Worm (Caenorhabditis elegans): ENCODE measurements around the gene lin-39.

lin-39 gene

DNA sequence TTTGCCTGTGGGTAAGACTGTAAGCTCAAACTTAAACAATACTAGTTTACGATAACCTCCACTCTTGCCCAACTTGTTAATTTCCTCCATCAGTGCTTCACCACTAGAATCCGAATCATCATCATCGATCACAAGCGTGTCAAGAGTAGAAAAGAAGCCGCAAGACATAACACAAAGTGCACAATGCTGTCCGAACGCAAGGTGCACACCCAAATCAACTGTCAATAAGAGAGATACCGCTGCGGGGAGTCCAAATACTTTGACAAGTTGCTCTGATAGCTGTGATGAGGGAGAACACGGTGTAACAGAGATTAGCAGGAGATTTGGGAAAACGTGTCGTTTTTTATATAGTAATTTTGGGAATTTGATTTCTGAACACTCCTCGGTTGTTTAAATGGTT, 5.0 kb downstream of the lin-39 start:
- TF ChIP-seq pes-1 (GFP tag; IDR thresholded peaks at IDR 0.05) (no peak), tra-4 (tag; optimal IDR thresholded peaks at IDR 0.05) (no peak), scrt-1 (GFP tag; IDR thresholded peaks at IDR 0.05) (no peak), flt-1 (GFP tag; IDR thresholded peaks at IDR 0.05) (no peak), hnd-1 (tag; optimal IDR thresholded peaks at IDR 0.05) (no peak), tbx-11 (GFP tag; IDR thresholded peaks at IDR 0.05) (no peak), sea-1 (GFP tag; conservative IDR thresholded peaks at IDR 0.05) (no peak)

DNA sequence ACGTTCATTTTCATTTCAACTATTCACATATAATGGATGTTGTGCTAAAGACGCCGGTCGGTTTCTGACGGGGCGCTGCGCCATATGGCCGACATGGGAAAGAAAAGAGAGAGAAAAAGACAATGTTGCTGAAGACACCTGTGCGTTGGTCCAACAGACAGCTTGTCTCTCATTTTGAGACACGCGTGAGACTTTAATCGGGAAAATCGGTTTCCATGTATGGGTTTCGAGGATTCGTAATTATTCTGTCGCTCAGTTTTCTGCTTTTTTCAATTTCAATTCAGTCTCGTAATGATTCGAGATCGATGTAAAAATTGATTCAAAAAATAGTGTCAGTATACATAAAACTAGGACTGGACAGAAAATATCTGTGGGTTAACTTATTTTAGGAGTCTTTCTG, 5.6 kb downstream of the lin-39 start:
- no peak for TF ChIP-seq tra-4 (tag; optimal IDR thresholded peaks at IDR 0.05)
- no peak for TF ChIP-seq flt-1 (GFP tag; IDR thresholded peaks at IDR 0.05)
- TF ChIP-seq pes-1 (GFP tag; IDR thresholded peaks at IDR 0.05), result no peak
- no peak for TF ChIP-seq tbx-37 (GFP tag; conservative IDR thresholded peaks at IDR 0.05)
- no peak for TF ChIP-seq ets-7 (tag; optimal IDR thresholded peaks at IDR 0.05)
- TF ChIP-seq ceh-36 (tag; optimal IDR thresholded peaks at IDR 0.05), result no peak
- TF ChIP-seq ama-1 (optimal IDR thresholded peaks at IDR 0.05), result no peak
- TF ChIP-seq aly-1 (tag; optimal IDR thresholded peaks at IDR 0.05), result no peak
- no peak for TF ChIP-seq sea-1 (GFP tag; conservative IDR thresholded peaks at IDR 0.05)
- TF ChIP-seq tbx-11 (GFP tag; IDR thresholded peaks at IDR 0.05), result no peak
- TF ChIP-seq hmbx-1 (tag; optimal IDR thresholded peaks at IDR 0.05), result no peak
- no peak for TF ChIP-seq ceh-13 (GFP tag; optimal IDR thresholded peaks at IDR 0.05)
- no peak for TF ChIP-seq B0310.2 (tag; optimal IDR thresholded peaks at IDR 0.05)
- TF ChIP-seq scrt-1 (GFP tag; IDR thresholded peaks at IDR 0.05), result no peak
- TF ChIP-seq hnd-1 (tag; optimal IDR thresholded peaks at IDR 0.05), result no peak

DNA sequence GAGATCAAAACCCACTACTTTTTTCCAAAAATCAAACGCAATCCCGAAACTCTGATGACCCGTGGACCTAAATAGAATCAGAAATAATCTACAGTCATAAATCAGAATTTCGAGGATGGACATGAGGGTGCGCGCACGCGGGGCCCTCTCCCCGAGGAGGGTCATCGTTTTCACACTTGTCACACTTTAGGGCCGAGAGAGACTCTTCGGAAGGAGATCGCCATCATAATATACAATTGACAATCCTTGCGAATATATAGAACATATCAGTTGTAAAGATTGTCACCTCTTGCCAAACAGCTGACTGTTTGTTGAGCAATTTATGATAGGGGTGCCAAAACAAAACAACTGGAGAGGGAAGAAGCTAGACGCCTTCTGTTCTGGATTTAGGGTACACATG, 6.3 kb downstream of the lin-39 start:
- TF ChIP-seq scrt-1 (GFP tag; IDR thresholded peaks at IDR 0.05), result no peak
- no peak for TF ChIP-seq B0310.2 (tag; optimal IDR thresholded peaks at IDR 0.05)
- no peak for TF ChIP-seq pes-1 (GFP tag; IDR thresholded peaks at IDR 0.05)
- TF ChIP-seq flt-1 (GFP tag; IDR thresholded peaks at IDR 0.05), result no peak
- TF ChIP-seq sea-1 (GFP tag; conservative IDR thresholded peaks at IDR 0.05), result no peak
- no peak for TF ChIP-seq ets-7 (tag; optimal IDR thresholded peaks at IDR 0.05)
- no peak for TF ChIP-seq ceh-36 (tag; optimal IDR thresholded peaks at IDR 0.05)
- TF ChIP-seq ceh-13 (GFP tag; optimal IDR thresholded peaks at IDR 0.05), result no peak
- no peak for TF ChIP-seq hnd-1 (tag; optimal IDR thresholded peaks at IDR 0.05)
- no peak for TF ChIP-seq tbx-37 (GFP tag; conservative IDR thresholded peaks at IDR 0.05)
- no peak for TF ChIP-seq hmbx-1 (tag; optimal IDR thresholded peaks at IDR 0.05)
- TF ChIP-seq tra-4 (tag; optimal IDR thresholded peaks at IDR 0.05), result no peak

DNA sequence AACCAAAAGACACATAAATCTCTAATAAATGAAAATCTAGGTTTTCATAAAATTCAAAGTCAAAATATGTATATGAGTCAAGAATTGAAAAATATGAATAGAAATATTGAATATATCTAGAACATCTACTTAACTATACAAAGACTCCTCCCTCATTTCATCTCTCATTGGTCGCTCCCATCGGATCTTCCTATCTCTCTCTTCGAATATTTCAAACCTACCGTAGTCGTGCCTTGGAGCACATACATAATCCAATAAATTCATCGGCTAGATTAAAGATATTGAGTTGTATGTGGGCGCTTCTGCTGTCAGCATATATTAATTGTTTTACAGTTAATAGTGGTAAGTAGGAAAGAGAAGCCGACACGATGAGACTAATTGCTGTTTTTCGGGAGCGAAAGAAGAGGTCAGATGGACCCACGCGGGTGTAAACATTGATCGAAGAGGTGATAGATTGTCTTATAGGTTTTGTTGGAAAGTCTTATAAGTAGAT, 9.4 kb downstream of the lin-39 start:
- TF ChIP-seq scrt-1 (GFP tag; IDR thresholded peaks at IDR 0.05), result no peak
- TF ChIP-seq flt-1 (GFP tag; IDR thresholded peaks at IDR 0.05), result no peak
- no peak for TF ChIP-seq B0310.2 (tag; optimal IDR thresholded peaks at IDR 0.05)
- no peak for TF ChIP-seq tbx-11 (GFP tag; IDR thresholded peaks at IDR 0.05)
- TF ChIP-seq tra-4 (tag; optimal IDR thresholded peaks at IDR 0.05), result no peak
- no peak for TF ChIP-seq hnd-1 (tag; optimal IDR thresholded peaks at IDR 0.05)
- no peak for TF ChIP-seq ama-1 (optimal IDR thresholded peaks at IDR 0.05)
- no peak for TF ChIP-seq hmbx-1 (tag; optimal IDR thresholded peaks at IDR 0.05)
- TF ChIP-seq aly-1 (tag; optimal IDR thresholded peaks at IDR 0.05), result no peak

DNA sequence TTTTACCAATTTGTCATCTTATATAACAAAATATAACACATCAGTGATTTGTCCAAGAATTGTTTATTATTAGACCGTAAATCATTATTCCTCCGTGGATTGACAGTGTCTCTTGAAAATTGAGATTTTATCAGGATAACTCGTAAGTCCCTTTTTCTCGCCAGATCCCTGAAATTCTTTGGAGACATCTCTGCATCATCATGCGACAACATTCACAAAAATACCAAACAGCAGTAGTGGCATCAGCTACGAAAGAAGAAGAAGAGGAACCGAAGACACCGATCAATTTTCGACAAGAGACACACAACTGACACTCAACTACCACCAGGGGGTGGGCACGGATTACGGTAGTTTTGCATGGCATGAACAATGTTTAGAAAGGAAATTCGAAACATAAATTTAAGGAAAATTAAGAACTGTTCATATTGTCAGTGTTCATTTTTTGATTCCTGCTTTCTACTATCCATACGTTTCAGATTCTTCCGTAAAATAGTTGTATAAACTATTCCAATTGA, 11.5 kb downstream of the lin-39 start:
- TF ChIP-seq hmbx-1 (tag; optimal IDR thresholded peaks at IDR 0.05), result no peak
- no peak for TF ChIP-seq flt-1 (GFP tag; IDR thresholded peaks at IDR 0.05)
- no peak for TF ChIP-seq ets-7 (tag; optimal IDR thresholded peaks at IDR 0.05)
- TF ChIP-seq tra-4 (tag; optimal IDR thresholded peaks at IDR 0.05), result no peak
- TF ChIP-seq tbx-11 (GFP tag; IDR thresholded peaks at IDR 0.05), result no peak
- TF ChIP-seq hnd-1 (tag; optimal IDR thresholded peaks at IDR 0.05), result no peak
- no peak for TF ChIP-seq ceh-36 (tag; optimal IDR thresholded peaks at IDR 0.05)

DNA sequence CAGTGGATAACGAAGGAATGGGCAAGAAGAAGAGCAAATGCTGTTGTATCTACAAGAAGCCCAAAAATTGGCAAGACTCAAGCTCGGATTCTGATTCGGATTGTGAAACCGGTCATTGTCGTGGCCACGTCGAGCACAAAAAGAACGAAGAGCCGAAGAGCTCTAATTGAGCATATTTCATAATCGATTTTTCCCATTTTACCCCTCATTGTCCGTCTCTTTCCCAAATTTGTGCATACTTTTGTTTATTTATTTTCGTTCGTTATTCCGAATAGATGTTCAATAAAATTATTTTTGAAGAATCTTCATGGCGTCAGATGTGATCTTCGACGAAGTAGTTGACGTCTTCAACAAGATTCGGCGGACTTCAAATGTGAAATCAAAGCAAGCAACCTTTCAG, 15.3 kb downstream of the lin-39 start, which contains the start of gene lig-4:
Gene lig-4 (plus strand): TSS at position 301 of the 400 bp plus-strand sequence.
- TF ChIP-seq hmg-4 (GFP tag; optimal IDR thresholded peaks at IDR 0.05), result no peak
- TF ChIP-seq hnd-1 (tag; optimal IDR thresholded peaks at IDR 0.05), result no peak
- TF ChIP-seq tbx-11 (GFP tag; IDR thresholded peaks at IDR 0.05), result no peak
- TF ChIP-seq aly-1 (tag; optimal IDR thresholded peaks at IDR 0.05), result no peak
- TF ChIP-seq F13C5.2 (tag; optimal IDR thresholded peaks at IDR 0.05), result no peak
- TF ChIP-seq ama-1 (optimal IDR thresholded peaks at IDR 0.05), result no peak

DNA sequence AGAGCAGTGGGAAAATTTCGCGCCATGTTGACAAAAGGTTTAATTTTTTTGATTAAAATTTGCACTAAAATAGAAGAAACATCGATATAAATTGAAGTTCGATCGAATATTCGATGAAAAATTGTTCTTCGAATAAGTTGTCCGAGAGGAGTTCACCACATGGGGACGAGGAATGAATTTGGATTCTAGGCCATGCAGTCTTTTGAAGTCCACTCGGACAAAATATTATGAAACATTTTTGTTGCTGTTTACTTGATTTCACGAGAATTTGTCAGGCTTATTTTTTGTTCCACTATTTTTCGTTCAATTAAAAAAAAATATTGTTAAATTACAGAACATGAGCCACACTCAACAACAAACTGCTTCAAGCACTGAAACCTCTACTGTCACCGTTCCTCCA, 15.8 kb downstream of the lin-39 start, which contains the start of the genes cux-7 and C07H6.2:
Gene cux-7 (minus strand): TSS at position 174 of the 400 bp plus-strand sequence.
Gene C07H6.2 (plus strand): TSS at position 338 of the 400 bp plus-strand sequence.
- TF ChIP-seq pes-1 (GFP tag; IDR thresholded peaks at IDR 0.05) (no peak), B0310.2 (tag; optimal IDR thresholded peaks at IDR 0.05) (peak; percentile 11), ceh-36 (tag; optimal IDR thresholded peaks at IDR 0.05) (no peak), flt-1 (GFP tag; IDR thresholded peaks at IDR 0.05) (peak; percentile 65), aly-1 (tag; optimal IDR thresholded peaks at IDR 0.05) (peak; percentile 2), ets-7 (tag; optimal IDR thresholded peaks at IDR 0.05) (peak; percentile 57), ceh-13 (GFP tag; optimal IDR thresholded peaks at IDR 0.05) (no peak), ama-1 (optimal IDR thresholded peaks at IDR 0.05) (no peak), scrt-1 (GFP tag; IDR thresholded peaks at IDR 0.05) (0 out of 2 replicates have a peak, but pooled peaks have one; percentile 53), F13C5.2 (tag; optimal IDR thresholded peaks at IDR 0.05) (peak; percentile 55), tbx-11 (GFP tag; IDR thresholded peaks at IDR 0.05) (0 out of 2 replicates have a peak, but pooled peaks have one; percentile 54), sea-1 (GFP tag; conservative IDR thresholded peaks at IDR 0.05) (peak; percentile 63; the same call in 1 of the 2 replicates), tra-4 (tag; optimal IDR thresholded peaks at IDR 0.05) (peak; percentile 45), hmbx-1 (tag; optimal IDR thresholded peaks at IDR 0.05) (no peak), tbx-37 (GFP tag; conservative IDR thresholded peaks at IDR 0.05) (peak; percentile 98), hnd-1 (tag; optimal IDR thresholded peaks at IDR 0.05) (peak; percentile 39), hmg-4 (GFP tag; optimal IDR thresholded peaks at IDR 0.05) (peak; percentile 49)

Data from whole organism, early embryonic.